Worm (Caenorhabditis elegans) whole organism, L3 larva: ENCODE data around the gene C05A9.2.

ENCODE experiments used
- ZK546.5 ChIP-seq: sonication (generic microtip); optimal IDR thresholded peaks from 2 replicates; lab custom pipeline; 2017; ENCODE audit warnings: missing biosample characterization, missing genetic modification characterization
- ama-1 ChIP-seq: fragments of 150-350 bp; optimal IDR thresholded peaks from 2 replicates; lab custom pipeline; 2018
- egl-27 ChIP-seq: sonication (generic microtip); optimal IDR thresholded peaks from 4 replicates; lab custom pipeline; 2017; ENCODE audit warnings: missing biosample characterization, missing genetic modification reagents, missing genetic modification characterization
- lin-39 ChIP-seq: fragments of 150-350 bp; optimal IDR thresholded peaks from 2 replicates; lab custom pipeline; 2018; ENCODE audit warnings: missing biosample characterization, missing genetic modification reagents, missing genetic modification characterization
- mdl-1 ChIP-seq: fragments of 150-350 bp; optimal IDR thresholded peaks from 2 replicates; lab custom pipeline; 2014; ENCODE audit warnings: missing biosample characterization, missing genetic modification characterization
- nfya-1 ChIP-seq: sonication (generic microtip); optimal IDR thresholded peaks from 2 replicates; lab custom pipeline; 2017; ENCODE audit warnings: missing genetic modification characterization, mild to moderate bottlenecking, missing compliant biosample characterization, antibody characterized with exemption, moderate library complexity; ENCODE audit not compliant: insufficient read depth
- nhr-11 ChIP-seq: fragments of 150-350 bp; optimal IDR thresholded peaks from 2 replicates; lab custom pipeline; 2014; ENCODE audit warnings: missing biosample characterization, missing genetic modification characterization
- nhr-43 ChIP-seq: sonication (generic microtip); optimal IDR thresholded peaks from 2 replicates; lab custom pipeline; 2016; ENCODE audit warnings: mild to moderate bottlenecking, missing genetic modification characterization, missing compliant biosample characterization; ENCODE audit not compliant: poor library complexity, severe bottlenecking
- nhr-76 ChIP-seq: fragments of 150-350 bp; sonication (generic microtip); optimal IDR thresholded peaks from 5 replicates; lab custom pipeline; 2014; ENCODE audit warnings: missing biosample characterization, missing genetic modification characterization
- pha-4 ChIP-seq: fragments of 150-350 bp; optimal IDR thresholded peaks from 2 replicates; lab custom pipeline; 2014; ENCODE audit warnings: missing biosample characterization, missing genetic modification reagents, missing genetic modification characterization
- skn-1 ChIP-seq: fragments of 150-350 bp; optimal IDR thresholded peaks from 2 replicates; lab custom pipeline; 2014; ENCODE audit warnings: missing biosample characterization, missing genetic modification characterization
- snpc-4 ChIP-seq: fragments of 150-350 bp; optimal IDR thresholded peaks from 2 replicates; lab custom pipeline; 2014; ENCODE audit warnings: missing biosample characterization, missing genetic modification characterization
- unc-62 ChIP-seq: fragments of 150-350 bp; sonication (generic microtip); optimal IDR thresholded peaks from 4 replicates; lab custom pipeline; 2014; ENCODE audit warnings: missing biosample characterization, missing genetic modification reagents, missing genetic modification characterization
- zag-1 ChIP-seq: fragments of 150-350 bp; optimal IDR thresholded peaks from 2 replicates; lab custom pipeline; 2014; ENCODE audit warnings: missing biosample characterization, missing genetic modification characterization

ce11 chrX:10864322-10864721, 19.8 kb upstream of the C05A9.2 start, which contains the start of gene pgp-8:
- TF ChIP-seq skn-1 (tag; lab: Kevin White, UChicago) (no peak), mdl-1 (tag; lab: Kevin White, UChicago) (no peak), zag-1 (tag; lab: Kevin White, UChicago) (no peak), lin-39 (tag; lab: Kevin White, UChicago) (no peak), nfya-1 (tag; lab: Kevin White, UChicago) (no peak), nhr-76 (no peak), nhr-43 (tag; lab: Kevin White, UChicago) (no peak), ama-1 (lab: Kevin White, UChicago) (no peak), unc-62 (GFP tag; lab: Kevin White, UChicago) (no peak), nhr-11 (tag; lab: Kevin White, UChicago) (no peak), snpc-4 (tag; lab: Kevin White, UChicago) (no peak), pha-4 (tag; lab: Kevin White, UChicago) (no peak), ZK546.5 (tag; lab: Kevin White, UChicago) (no peak), egl-27 (tag; lab: Kevin White, UChicago) (no peak)
